Worm (Caenorhabditis elegans) whole organism, L2 larva: ENCODE data around the gene Y50D4C.5.

Source experiments
- ZK546.5 ChIP-seq: sonication (generic microtip); optimal IDR thresholded peaks from 2 replicates; lab custom pipeline; 2017; ENCODE audit warnings: missing biosample characterization, missing genetic modification characterization
- ama-1 ChIP-seq: fragments of 150-350 bp; optimal IDR thresholded peaks from 2 replicates; lab custom pipeline; 2018; ENCODE audit warnings: inconsistent platforms
- blmp-1 ChIP-seq: sonication (generic microtip); optimal IDR thresholded peaks from 2 replicates; lab custom pipeline; 2017; ENCODE audit warnings: missing genetic modification characterization, mild to moderate bottlenecking, missing compliant biosample characterization, antibody characterized with exemption, moderate library complexity; ENCODE audit not compliant: insufficient read depth
- fos-1 ChIP-seq: fragments of 150-350 bp; optimal IDR thresholded peaks from 2 replicates; lab custom pipeline; 2014; ENCODE audit warnings: missing biosample characterization, missing genetic modification characterization
- mdl-1 ChIP-seq, 2 experiments: fragments of 150-350 bp in 1 of 2; sonication (generic microtip) in 1 of 2; optimal IDR thresholded peaks; 2 replicates each; lab custom pipeline; 2017; ENCODE audit warnings: missing biosample characterization in 2 of 2, missing genetic modification characterization in 2 of 2
- nhr-25 ChIP-seq: fragments of 150-350 bp; sonication (generic microtip); optimal IDR thresholded peaks from 3 replicates; lab custom pipeline; 2014; ENCODE audit warnings: missing biosample characterization, missing genetic modification characterization
- nhr-77 ChIP-seq: fragments of 150-350 bp; optimal IDR thresholded peaks from 2 replicates; lab custom pipeline; 2014; ENCODE audit warnings: missing biosample characterization, missing genetic modification characterization
- sem-4 ChIP-seq: fragments of 150-350 bp; optimal IDR thresholded peaks from 2 replicates; lab custom pipeline; 2014; ENCODE audit warnings: missing biosample characterization, missing genetic modification reagents, missing genetic modification characterization
- unc-39 ChIP-seq: fragments of 150-350 bp; optimal IDR thresholded peaks from 2 replicates; lab custom pipeline; 2014; ENCODE audit warnings: missing biosample characterization, missing genetic modification characterization
- ztf-1 ChIP-seq: fragments of 200-800 bp; sonication (Bioruptor generic); conservative IDR thresholded peaks from 2 replicates; pipeline ENCODE4 v1.3.6; 2022; ENCODE audit warnings: missing genetic modification characterization, missing compliant biosample characterization
- ztf-4 ChIP-seq: fragments of 150-350 bp; optimal IDR thresholded peaks from 2 replicates; lab custom pipeline; 2014; ENCODE audit warnings: missing biosample characterization, missing genetic modification characterization

DNA sequence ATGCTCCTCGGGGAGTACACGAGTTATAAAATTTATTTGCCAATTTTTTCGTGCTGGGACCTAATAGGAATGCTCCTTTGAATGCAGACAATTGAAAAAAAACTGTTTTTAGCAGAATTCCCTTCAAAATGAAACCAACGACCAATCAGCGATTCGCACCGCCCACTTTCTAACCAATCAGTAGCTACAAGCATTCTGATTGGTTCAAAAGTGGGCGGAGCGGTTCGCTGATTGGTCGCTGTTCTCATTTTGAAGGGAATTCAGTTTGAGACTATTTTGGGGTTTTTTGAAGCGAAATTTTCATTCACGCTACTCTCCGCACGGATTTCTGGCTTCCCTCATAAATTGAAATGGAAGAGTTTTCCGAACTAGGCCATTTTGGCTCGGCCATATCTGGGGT lies 20.4 kb downstream of the Y50D4C.5 start:
- TF ChIP-seq ztf-1 (no peak), mdl-1 (tag; optimal IDR thresholded peaks at IDR 0.05; lab: Kevin White, UChicago) (no peak), blmp-1 (tag; lab: Kevin White, UChicago) (no peak), ztf-4 (tag; lab: Kevin White, UChicago) (no peak), nhr-25 (no peak), fos-1 (tag; lab: Kevin White, UChicago) (no peak), sem-4 (tag; lab: Kevin White, UChicago) (no peak), ZK546.5 (tag; lab: Kevin White, UChicago) (no peak), nhr-77 (tag; lab: Kevin White, UChicago) (no peak), unc-39 (tag; lab: Kevin White, UChicago) (no peak), ama-1 (lab: Kevin White, UChicago) (no peak)
